Worm (Caenorhabditis elegans) whole organism, mixed stage, embryonic: ENCODE data around the gene Y50D4A.6.

Experiments
- ces-1 ChIP-seq: fragments of 150-350 bp; optimal IDR thresholded peaks from 2 replicates; lab custom pipeline; 2014; ENCODE audit warnings: missing biosample characterization, missing genetic modification reagents, missing genetic modification characterization
- drap-1 ChIP-seq: fragments of 200-800 bp; sonication (Bioruptor generic); optimal IDR thresholded peaks from 3 replicates; lab custom pipeline; 2018; ENCODE audit warnings: mild to moderate bottlenecking, missing genetic modification characterization, missing compliant biosample characterization
- nhr-12 ChIP-seq: fragments of 150-350 bp; optimal IDR thresholded peaks from 2 replicates; lab custom pipeline; 2014; ENCODE audit warnings: missing biosample characterization, missing genetic modification characterization
- sptf-1 ChIP-seq: sonication (generic microtip); optimal IDR thresholded peaks from 2 replicates; lab custom pipeline; 2017; ENCODE audit warnings: mild to moderate bottlenecking, missing genetic modification characterization, moderate library complexity, missing compliant biosample characterization

The Y50D4A.6 gene

ce11 chrV:1149734-1150669 lies 49.1 kb downstream of the Y50D4A.6 start:
- TF ChIP-seq ces-1 = peak; percentile 95
- no peak for TF ChIP-seq sptf-1
- TF ChIP-seq nhr-12 (tag; lab: Kevin White, UChicago) = no peak
- TF ChIP-seq drap-1 (GFP tag; lab: Kevin White, UChicago) = no peak
